Fruit fly (Drosophila melanogaster) whole organism, prepupa: ENCODE results near the gene Rpn12.

Experiments
- CG3032 ChIP-seq: fragments of 200-800 bp; optimal IDR thresholded peaks from 2 replicates; lab custom pipeline; 2019; ENCODE audit warnings: missing biosample characterization, mild to moderate bottlenecking, missing genetic modification characterization, moderate library complexity
- Hr4 ChIP-seq: fragments of 200-800 bp; sonication (Bioruptor generic); optimal IDR thresholded peaks from 3 replicates; lab custom pipeline; 2016; ENCODE audit warnings: missing biosample characterization, missing genetic modification characterization
- Sox15 ChIP-seq: fragments of 200-800 bp; sonication (Bioruptor generic); optimal IDR thresholded peaks from 3 replicates; lab custom pipeline; 2016; ENCODE audit warnings: missing biosample characterization, missing genetic modification characterization
- achi ChIP-seq: fragments of 200-800 bp; sonication (Bioruptor generic); optimal IDR thresholded peaks from 3 replicates; lab custom pipeline; 2016; ENCODE audit warnings: missing biosample characterization, missing genetic modification characterization

DNA sequence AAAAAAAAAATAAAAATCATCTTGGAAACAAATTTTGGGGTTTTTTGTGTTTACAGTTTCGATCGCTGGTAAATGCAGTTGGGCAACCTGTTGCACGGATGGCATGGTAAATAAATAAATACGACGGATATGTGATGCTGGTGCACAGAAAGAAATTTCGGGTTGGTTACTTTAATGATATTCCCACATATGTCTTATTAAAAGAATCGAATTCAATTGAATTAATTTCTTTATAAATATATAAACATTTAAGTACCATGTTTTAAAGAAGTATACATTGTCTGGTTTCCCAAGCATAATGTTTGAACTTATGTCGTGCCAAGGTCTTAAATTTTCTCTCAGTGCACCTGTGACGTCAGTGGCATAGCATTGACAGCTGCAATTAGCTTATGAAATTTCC lies 15.3 kb upstream of the Rpn12 start:
- TF ChIP-seq Sox15 (no peak), CG3032 (no peak), Hr4 (peak; percentile 4), achi (no peak)
